Worm (Caenorhabditis elegans): ENCODE data around the gene F36F12.3.

The F36F12.3 gene

ce11 chrV:2097653-2098052 is 12.1 kb downstream of the F36F12.3 start, which contains the start of gene clec-208:
Gene clec-208 (plus strand): TSS chrV:2097953.
- TF ChIP-seq ztf-11 (tag; optimal IDR thresholded peaks at IDR 0.05) (no peak), ceh-28 (tag; optimal IDR thresholded peaks at IDR 0.05) (no peak), lsy-12 (tag; optimal IDR thresholded peaks at IDR 0.05) (no peak), eor-1 (tag; optimal IDR thresholded peaks at IDR 0.05) (no peak), mml-1 (tag; optimal IDR thresholded peaks at IDR 0.05) (no peak), sea-2 (GFP tag; optimal IDR thresholded peaks at IDR 0.05) (no peak), ZK546.5 (tag; optimal IDR thresholded peaks at IDR 0.05) (no peak), pha-4 (tag; optimal IDR thresholded peaks at IDR 0.05) (no peak), elt-1 (tag; optimal IDR thresholded peaks at IDR 0.05) (no peak), nhr-11 (tag; optimal IDR thresholded peaks at IDR 0.05) (no peak), nhr-25 (tag; optimal IDR thresholded peaks at IDR 0.05) (no peak), elt-3 (tag; optimal IDR thresholded peaks at IDR 0.05) (no peak), fkh-10 (GFP tag; optimal IDR thresholded peaks at IDR 0.05) (no peak), fos-1 (tag; optimal IDR thresholded peaks at IDR 0.05) (no peak), elt-2 (tag; optimal IDR thresholded peaks at IDR 0.05) (no peak), jun-1 (tag; optimal IDR thresholded peaks at IDR 0.05) (no peak), ceh-9 (tag; optimal IDR thresholded peaks at IDR 0.05) (no peak), nhr-77 (tag; optimal IDR thresholded peaks at IDR 0.05) (no peak), skn-1 (tag; optimal IDR thresholded peaks at IDR 0.05) (no peak)

DNA sequence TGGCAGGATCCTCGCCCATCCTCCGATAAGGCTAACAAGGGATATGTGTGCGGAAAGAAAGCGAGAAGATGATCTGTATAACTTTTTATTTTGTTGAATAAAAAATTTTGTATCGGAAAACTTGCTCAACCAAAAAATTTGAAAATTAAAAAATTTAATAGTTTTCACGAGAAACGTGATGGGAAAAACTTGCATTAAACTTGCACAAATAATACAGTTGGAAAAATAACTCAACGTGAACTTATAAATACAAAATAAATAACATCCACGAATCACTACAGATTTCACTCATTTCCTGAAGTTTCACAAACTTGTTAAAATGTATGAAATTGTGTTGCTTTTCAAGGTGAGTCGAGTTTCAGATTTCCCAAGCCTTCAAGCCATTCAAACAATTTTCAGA is 13.4 kb downstream of the F36F12.3 start, which contains the start of gene F36F12.7:
TSS of gene F36F12.7 (plus strand) at position 301 of the 400 bp plus-strand sequence.
- TF ChIP-seq nhr-23 (tag; optimal IDR thresholded peaks at IDR 0.05), result no peak
- no peak for TF ChIP-seq snpc-4 (tag; optimal IDR thresholded peaks at IDR 0.05)
- TF ChIP-seq nhr-11 (tag; optimal IDR thresholded peaks at IDR 0.05), result no peak
- no peak for TF ChIP-seq skn-1 (tag; optimal IDR thresholded peaks at IDR 0.05)
- TF ChIP-seq tbx-2 (tag; optimal IDR thresholded peaks at IDR 0.05), result no peak
- no peak for TF ChIP-seq aly-2 (tag; optimal IDR thresholded peaks at IDR 0.05)
- TF ChIP-seq pqm-1 (tag; optimal IDR thresholded peaks at IDR 0.05), result no peak
- TF ChIP-seq mml-1 (tag; optimal IDR thresholded peaks at IDR 0.05), result no peak
- no peak for TF ChIP-seq elt-1 (tag; optimal IDR thresholded peaks at IDR 0.05)
- TF ChIP-seq fkh-10 (GFP tag; optimal IDR thresholded peaks at IDR 0.05), result no peak
- TF ChIP-seq nhr-77 (tag; optimal IDR thresholded peaks at IDR 0.05), result no peak
- TF ChIP-seq unc-39 (tag; optimal IDR thresholded peaks at IDR 0.05), result no peak
- no peak for TF ChIP-seq nhr-237 (tag; optimal IDR thresholded peaks at IDR 0.05)
- TF ChIP-seq mdl-1 (tag; optimal IDR thresholded peaks at IDR 0.05), result no peak
- no peak for TF ChIP-seq daf-12 (tag; optimal IDR thresholded peaks at IDR 0.05)

DNA sequence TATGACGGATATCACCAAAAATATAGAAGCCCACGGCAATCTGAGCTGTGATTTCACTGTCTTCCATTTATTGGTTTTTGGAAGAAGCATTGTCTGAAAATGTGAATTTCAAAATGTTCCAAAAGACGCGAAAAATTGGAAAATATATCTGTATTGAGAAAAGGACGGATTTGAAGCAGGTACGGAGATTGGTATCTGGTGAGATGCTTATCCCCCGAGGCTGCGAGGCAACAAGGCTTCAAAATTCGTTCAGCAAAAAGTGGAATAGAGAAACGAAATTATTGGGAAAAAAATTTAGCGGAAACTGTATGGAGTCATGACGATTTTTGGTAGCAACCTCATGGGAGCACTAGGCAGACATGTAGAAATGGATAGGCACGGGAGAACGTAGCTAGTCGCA is 17.5 kb downstream of the F36F12.3 start, which contains the start of gene F36F12.1:
TSS of gene F36F12.1 (minus strand) at position 101 of the 400 bp plus-strand sequence.
- no peak for TF ChIP-seq elt-1 (tag; optimal IDR thresholded peaks at IDR 0.05)
- no peak for TF ChIP-seq eor-1 (tag; optimal IDR thresholded peaks at IDR 0.05)
- TF ChIP-seq ceh-9 (tag; optimal IDR thresholded peaks at IDR 0.05), result no peak
- no peak for TF ChIP-seq jun-1 (tag; optimal IDR thresholded peaks at IDR 0.05)
- no peak for TF ChIP-seq ceh-28 (tag; optimal IDR thresholded peaks at IDR 0.05)
- TF ChIP-seq ztf-4 (tag; optimal IDR thresholded peaks at IDR 0.05), result no peak
- no peak for TF ChIP-seq zag-1 (tag; optimal IDR thresholded peaks at IDR 0.05)
- no peak for TF ChIP-seq fkh-10 (GFP tag; optimal IDR thresholded peaks at IDR 0.05)
- TF ChIP-seq sea-2 (GFP tag; optimal IDR thresholded peaks at IDR 0.05), result no peak
- TF ChIP-seq nhr-12 (tag; optimal IDR thresholded peaks at IDR 0.05), result no peak
- TF ChIP-seq pha-4 (tag; optimal IDR thresholded peaks at IDR 0.05), result no peak
- no peak for TF ChIP-seq ceh-16 (tag; optimal IDR thresholded peaks at IDR 0.05)
- TF ChIP-seq ztf-11 (tag; optimal IDR thresholded peaks at IDR 0.05), result no peak
- TF ChIP-seq mdl-1 (tag; optimal IDR thresholded peaks at IDR 0.05), result no peak
- no peak for TF ChIP-seq ZK546.5 (tag; optimal IDR thresholded peaks at IDR 0.05)
- no peak for TF ChIP-seq snpc-4 (tag; optimal IDR thresholded peaks at IDR 0.05)

DNA sequence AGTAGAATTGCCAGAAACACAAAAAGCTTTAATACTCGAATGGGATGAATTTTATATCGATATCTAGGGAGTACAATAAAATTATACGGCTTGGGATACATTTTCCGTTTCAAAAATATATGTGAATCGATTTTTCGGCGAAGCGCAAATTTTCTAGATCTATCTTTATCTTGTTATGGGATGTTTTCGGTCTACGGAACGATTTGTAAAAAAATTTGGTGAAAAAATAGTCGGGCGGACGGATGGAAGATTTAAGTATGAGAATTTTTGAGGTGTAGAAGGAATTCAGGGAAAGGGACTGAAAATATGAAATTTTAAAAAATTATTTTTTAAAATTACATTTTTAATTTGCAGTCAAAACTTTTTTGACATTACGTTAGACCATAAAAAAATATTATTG is 20.4 kb downstream of the F36F12.3 start, which contains the start of gene F22F7.4:
TSS of gene F22F7.4 (minus strand) at position 101 of the 400 bp plus-strand sequence.
- no peak for TF ChIP-seq mml-1 (tag; optimal IDR thresholded peaks at IDR 0.05)
- TF ChIP-seq nhr-12 (tag; optimal IDR thresholded peaks at IDR 0.05), result no peak
- no peak for TF ChIP-seq sea-2 (GFP tag; optimal IDR thresholded peaks at IDR 0.05)
- TF ChIP-seq mdl-1 (tag; optimal IDR thresholded peaks at IDR 0.05), result no peak
- no peak for TF ChIP-seq lin-15B (tag; optimal IDR thresholded peaks at IDR 0.05)
- TF ChIP-seq elt-1 (tag; optimal IDR thresholded peaks at IDR 0.05), result no peak
- no peak for TF ChIP-seq skn-1 (tag; optimal IDR thresholded peaks at IDR 0.05)
- TF ChIP-seq lsy-12 (tag; optimal IDR thresholded peaks at IDR 0.05), result no peak
- TF ChIP-seq nhr-11 (tag; optimal IDR thresholded peaks at IDR 0.05), result no peak
- TF ChIP-seq snpc-4 (tag; optimal IDR thresholded peaks at IDR 0.05), result no peak
- no peak for TF ChIP-seq elt-2 (tag; optimal IDR thresholded peaks at IDR 0.05)
- no peak for TF ChIP-seq nhr-43 (tag; optimal IDR thresholded peaks at IDR 0.05; ENCODE audit: poor library complexity, severe bottlenecking)
- TF ChIP-seq nhr-77 (tag; optimal IDR thresholded peaks at IDR 0.05), result no peak
- no peak for TF ChIP-seq nhr-237 (tag; optimal IDR thresholded peaks at IDR 0.05)
- no peak for TF ChIP-seq daf-12 (tag; optimal IDR thresholded peaks at IDR 0.05)
- TF ChIP-seq elt-3 (tag; optimal IDR thresholded peaks at IDR 0.05), result no peak
